Worm (Caenorhabditis elegans) whole organism, mixed stage, embryonic: Measurements from ENCODE around the gene F46E10.18.

Source experiments
- M03D4.4 ChIP-seq: sonication (generic microtip); optimal IDR thresholded peaks from 2 replicates; lab custom pipeline; 2017; ENCODE audit warnings: mild to moderate bottlenecking, missing genetic modification characterization, missing compliant biosample characterization
- blmp-1 ChIP-seq: fragments of 150-350 bp; optimal IDR thresholded peaks from 2 replicates; lab custom pipeline; 2014; ENCODE audit warnings: missing biosample characterization, missing genetic modification characterization
- ceh-39 ChIP-seq: fragments of 150-350 bp; optimal IDR thresholded peaks from 2 replicates; lab custom pipeline; 2014; ENCODE audit warnings: missing biosample characterization, missing genetic modification characterization
- ceh-43 ChIP-seq: fragments of 200-800 bp; sonication (Bioruptor generic); optimal IDR thresholded peaks from 2 replicates; lab custom pipeline; 2018; ENCODE audit warnings: mild to moderate bottlenecking, missing genetic modification characterization, moderate library complexity, missing compliant biosample characterization
- ceh-83 ChIP-seq: fragments of 200-800 bp; sonication (Bioruptor generic); optimal IDR thresholded peaks from 2 replicates; lab custom pipeline; 2018; ENCODE audit warnings: mild to moderate bottlenecking, missing genetic modification characterization, missing compliant biosample characterization
- ces-1 ChIP-seq: fragments of 150-350 bp; optimal IDR thresholded peaks from 2 replicates; lab custom pipeline; 2014; ENCODE audit warnings: missing biosample characterization, missing genetic modification reagents, missing genetic modification characterization
- drap-1 ChIP-seq: fragments of 200-800 bp; sonication (Bioruptor generic); optimal IDR thresholded peaks from 3 replicates; lab custom pipeline; 2018; ENCODE audit warnings: mild to moderate bottlenecking, missing genetic modification characterization, missing compliant biosample characterization
- elt-1 ChIP-seq: sonication (generic microtip); optimal IDR thresholded peaks from 2 replicates; lab custom pipeline; 2017; ENCODE audit warnings: missing genetic modification characterization, mild to moderate bottlenecking, missing compliant biosample characterization, antibody characterized with exemption, moderate library complexity, borderline replicate concordance; ENCODE audit not compliant: insufficient read depth
- elt-3 ChIP-seq: fragments of 150-350 bp; optimal IDR thresholded peaks from 2 replicates; lab custom pipeline; 2014; ENCODE audit warnings: missing biosample characterization, missing genetic modification characterization
- flh-1 ChIP-seq: fragments of 200-800 bp; sonication (Bioruptor generic); optimal IDR thresholded peaks from 2 replicates; lab custom pipeline; 2018; ENCODE audit warnings: mild to moderate bottlenecking, missing genetic modification characterization, moderate library complexity, missing compliant biosample characterization
- hlh-1 ChIP-seq: fragments of 150-350 bp; optimal IDR thresholded peaks from 2 replicates; lab custom pipeline; 2014; ENCODE audit warnings: missing biosample characterization, missing genetic modification reagents, missing genetic modification characterization
- lin-13 ChIP-seq: fragments of 150-350 bp; optimal IDR thresholded peaks from 2 replicates; lab custom pipeline; 2014; ENCODE audit warnings: missing biosample characterization, missing genetic modification characterization
- lin-32 ChIP-seq: fragments of 200-800 bp; sonication (Bioruptor generic); optimal IDR thresholded peaks from 2 replicates; lab custom pipeline; 2018; ENCODE audit warnings: mild to moderate bottlenecking, missing genetic modification characterization, missing compliant biosample characterization
- lsy-2 ChIP-seq: fragments of 150-350 bp; optimal IDR thresholded peaks from 2 replicates; lab custom pipeline; 2014; ENCODE audit warnings: missing biosample characterization, missing genetic modification characterization
- mab-5 ChIP-seq: fragments of 150-350 bp; optimal IDR thresholded peaks from 2 replicates; lab custom pipeline; 2014; ENCODE audit warnings: missing biosample characterization, missing genetic modification characterization
- mep-1 ChIP-seq: fragments of 150-350 bp; optimal IDR thresholded peaks from 2 replicates; lab custom pipeline; 2017; ENCODE audit warnings: missing biosample characterization, missing genetic modification reagents, missing genetic modification characterization, inconsistent platforms
- mls-2 ChIP-seq: sonication (generic microtip); optimal IDR thresholded peaks from 2 replicates; lab custom pipeline; 2016; ENCODE audit warnings: mild to moderate bottlenecking, missing genetic modification characterization, moderate library complexity, missing compliant biosample characterization
- nhr-12 ChIP-seq: fragments of 150-350 bp; optimal IDR thresholded peaks from 2 replicates; lab custom pipeline; 2014; ENCODE audit warnings: missing biosample characterization, missing genetic modification characterization
- nhr-2 ChIP-seq: fragments of 150-350 bp; optimal IDR thresholded peaks from 2 replicates; lab custom pipeline; 2014; ENCODE audit warnings: missing biosample characterization, missing genetic modification characterization
- nhr-28 ChIP-seq: fragments of 150-350 bp; optimal IDR thresholded peaks from 2 replicates; lab custom pipeline; 2014; ENCODE audit warnings: missing biosample characterization, missing genetic modification characterization
- nhr-76 ChIP-seq: sonication (generic microtip); optimal IDR thresholded peaks from 2 replicates; lab custom pipeline; 2017; ENCODE audit warnings: missing biosample characterization, missing genetic modification characterization
- pha-4 ChIP-seq: fragments of 150-350 bp; optimal IDR thresholded peaks from 2 replicates; lab custom pipeline; 2018; ENCODE audit warnings: missing biosample characterization, missing genetic modification reagents, missing genetic modification characterization
- sem-2 ChIP-seq: fragments of 200-800 bp; sonication (Bioruptor generic); optimal IDR thresholded peaks from 2 replicates; lab custom pipeline; 2018; ENCODE audit warnings: mild to moderate bottlenecking, missing genetic modification characterization, missing compliant biosample characterization
- snpc-4 ChIP-seq: fragments of 150-350 bp; optimal IDR thresholded peaks from 2 replicates; lab custom pipeline; 2014; ENCODE audit warnings: missing biosample characterization, missing genetic modification characterization
- sptf-1 ChIP-seq: sonication (generic microtip); optimal IDR thresholded peaks from 2 replicates; lab custom pipeline; 2017; ENCODE audit warnings: mild to moderate bottlenecking, missing genetic modification characterization, moderate library complexity, missing compliant biosample characterization
- tbx-8 ChIP-seq: fragments of 200-800 bp; sonication (Bioruptor generic); optimal IDR thresholded peaks from 2 replicates; lab custom pipeline; 2018; ENCODE audit warnings: mild to moderate bottlenecking, missing genetic modification characterization, moderate library complexity, missing compliant biosample characterization
- unc-120 ChIP-seq: sonication (generic microtip); optimal IDR thresholded peaks from 2 replicates; lab custom pipeline; 2017; ENCODE audit warnings: missing genetic modification characterization, missing compliant biosample characterization; ENCODE audit not compliant: poor library complexity, severe bottlenecking
- unc-39 ChIP-seq: fragments of 150-350 bp; optimal IDR thresholded peaks from 2 replicates; lab custom pipeline; 2014; ENCODE audit warnings: missing biosample characterization, missing genetic modification characterization
- unc-62 ChIP-seq: fragments of 150-350 bp; optimal IDR thresholded peaks from 2 replicates; lab custom pipeline; 2014; ENCODE audit warnings: missing biosample characterization, missing genetic modification reagents, missing genetic modification characterization
- zip-8 ChIP-seq: fragments of 150-350 bp; optimal IDR thresholded peaks from 2 replicates; lab custom pipeline; 2014; ENCODE audit warnings: missing biosample characterization, missing genetic modification characterization
- ztf-11 ChIP-seq: fragments of 150-350 bp; optimal IDR thresholded peaks from 2 replicates; lab custom pipeline; 2014; ENCODE audit warnings: missing biosample characterization, missing genetic modification characterization

F46E10.18 gene

ce11 chrV:6487878-6488277 lies 33.0 kb upstream of the F46E10.18 start:
- peak; percentile 0 for TF ChIP-seq sptf-1
- TF ChIP-seq lin-32 (GFP tag; lab: Kevin White, UChicago) = no peak

ce11 chrV:6488849-6489248 lies 32.0 kb upstream of the F46E10.18 start, which contains the start of gene lec-10:
Gene lec-10, minus strand, starts transcription at chrV:6489120.
- TF ChIP-seq nhr-2 (no peak), hlh-1 (tag; lab: Kevin White, UChicago) (no peak), nhr-28 (tag; lab: Kevin White, UChicago) (no peak), unc-120 (no peak), lin-32 (GFP tag; lab: Kevin White, UChicago) (no peak), tbx-8 (GFP tag; lab: Kevin White, UChicago) (no peak), zip-8 (tag; lab: Kevin White, UChicago) (no peak), mab-5 (tag; lab: Kevin White, UChicago) (no peak)

ce11 chrV:6492497-6492896 lies 28.3 kb upstream of the F46E10.18 start:
- no peak for TF ChIP-seq unc-120
- TF ChIP-seq nhr-28 (tag; lab: Kevin White, UChicago) = no peak
- TF ChIP-seq flh-1 = no peak
- no peak for TF ChIP-seq ceh-83 (GFP tag; lab: Kevin White, UChicago)
- no peak for TF ChIP-seq lin-32 (GFP tag; lab: Kevin White, UChicago)

ce11 chrV:6493821-6494220 lies 27.0 kb upstream of the F46E10.18 start, which contains the start of gene cpt-6:
Gene cpt-6, minus strand, starts transcription at chrV:6493921.
- TF ChIP-seq unc-120 (no peak), zip-8 (tag; lab: Kevin White, UChicago) (no peak), ztf-11 (no peak), mep-1 (no peak), ceh-83 (GFP tag; lab: Kevin White, UChicago) (no peak), blmp-1 (tag; lab: Kevin White, UChicago) (no peak), M03D4.4 (tag; lab: Kevin White, UChicago) (no peak), mab-5 (tag; lab: Kevin White, UChicago) (no peak), nhr-2 (no peak), drap-1 (GFP tag; lab: Kevin White, UChicago) (no peak), elt-1 (tag; lab: Kevin White, UChicago) (no peak), mls-2 (tag; lab: Kevin White, UChicago) (no peak), ceh-43 (GFP tag; lab: Kevin White, UChicago) (no peak), tbx-8 (GFP tag; lab: Kevin White, UChicago) (no peak), sem-2 (GFP tag; lab: Kevin White, UChicago) (no peak), snpc-4 (tag; lab: Kevin White, UChicago) (no peak), flh-1 (no peak), nhr-28 (tag; lab: Kevin White, UChicago) (no peak)

ce11 chrV:6495353-6495752 lies 25.5 kb upstream of the F46E10.18 start:
- TF ChIP-seq mls-2 (tag; lab: Kevin White, UChicago) (no peak), snpc-4 (tag; lab: Kevin White, UChicago) (no peak), unc-120 (no peak), sptf-1 (no peak), ceh-39 (no peak), zip-8 (tag; lab: Kevin White, UChicago) (no peak), nhr-76 (no peak), elt-3 (tag; lab: Kevin White, UChicago) (no peak), M03D4.4 (tag; lab: Kevin White, UChicago) (no peak), nhr-28 (tag; lab: Kevin White, UChicago) (no peak), sem-2 (GFP tag; lab: Kevin White, UChicago) (no peak), mep-1 (no peak), lin-13 (tag; lab: Kevin White, UChicago) (no peak), pha-4 (tag; lab: Kevin White, UChicago) (no peak), lsy-2 (no peak), nhr-12 (tag; lab: Kevin White, UChicago) (no peak), unc-39 (tag; lab: Kevin White, UChicago) (no peak)

- TF ChIP-seq pha-4 (tag; lab: Kevin White, UChicago) = no peak
- TF ChIP-seq ces-1 (GFP tag; lab: Kevin White, UChicago) = no peak
- no peak for TF ChIP-seq nhr-76
- no peak for TF ChIP-seq lin-13 (tag; lab: Kevin White, UChicago)
- no peak for TF ChIP-seq unc-39 (tag; lab: Kevin White, UChicago)
- no peak for TF ChIP-seq hlh-1 (tag; lab: Kevin White, UChicago)
- TF ChIP-seq blmp-1 (tag; lab: Kevin White, UChicago) = no peak
- no peak for TF ChIP-seq flh-1
- TF ChIP-seq unc-62 (GFP tag; lab: Kevin White, UChicago) = no peak
- TF ChIP-seq elt-1 (tag; lab: Kevin White, UChicago) = no peak
- no peak for TF ChIP-seq snpc-4 (tag; lab: Kevin White, UChicago)
- no peak for TF ChIP-seq lsy-2
- no peak for TF ChIP-seq ceh-39
- TF ChIP-seq drap-1 (GFP tag; lab: Kevin White, UChicago) = no peak
- no peak for TF ChIP-seq sptf-1
- no peak for TF ChIP-seq zip-8 (tag; lab: Kevin White, UChicago)
- no peak for TF ChIP-seq ceh-83 (GFP tag; lab: Kevin White, UChicago)
- no peak for TF ChIP-seq nhr-28 (tag; lab: Kevin White, UChicago)
Measured at ce11 chrV:6496611-6497158, 24.1 kb upstream of the F46E10.18 start, which contains the start of gene dgtr-1. Gene dgtr-1, plus strand, starts transcription at chrV:6497108.
